Fruit fly (Drosophila melanogaster) whole organism, prepupa: Measurements from ENCODE around the gene CG34301.

ENCODE experiments used
- Blimp-1 ChIP-seq: fragments of 200-800 bp; sonication (Bioruptor generic); optimal IDR thresholded peaks from 3 replicates; lab custom pipeline; 2017; ENCODE audit warnings: missing biosample characterization, missing genetic modification characterization, mild to moderate bottlenecking, moderate library complexity, missing genetic modification reagents
- CG10669 ChIP-seq: fragments of 200-800 bp; sonication (Bioruptor generic); optimal IDR thresholded peaks from 3 replicates; lab custom pipeline; 2018; ENCODE audit warnings: missing biosample characterization, mild to moderate bottlenecking, missing genetic modification characterization, moderate library complexity
- CG11294 ChIP-seq: fragments of 200-800 bp; sonication (Bioruptor generic); IDR thresholded peaks from 2 replicates; pipeline ENCODE4 v1.3.6; 2022; ENCODE audit warnings: missing biosample characterization, missing genetic modification characterization
- CG11762 ChIP-seq: fragments of 200-800 bp; sonication (Bioruptor generic); optimal IDR thresholded peaks from 3 replicates; lab custom pipeline; 2016; ENCODE audit warnings: missing biosample characterization, missing genetic modification characterization; ENCODE audit not compliant: insufficient read depth
- CG11902 ChIP-seq: fragments of 200-800 bp; sonication (Bioruptor generic); optimal IDR thresholded peaks from 3 replicates; lab custom pipeline; 2016; ENCODE audit warnings: missing biosample characterization, missing genetic modification characterization
- CG31627 ChIP-seq: fragments of 200-800 bp; sonication (Bioruptor generic); optimal IDR thresholded peaks from 3 replicates; lab custom pipeline; 2016; ENCODE audit warnings: missing biosample characterization, missing genetic modification characterization
- CG34406 ChIP-seq: fragments of 200-800 bp; sonication (Bioruptor generic); optimal IDR thresholded peaks from 3 replicates; lab custom pipeline; 2016; ENCODE audit warnings: missing biosample characterization, missing genetic modification characterization
- CG3919 ChIP-seq: fragments of 200-800 bp; sonication (Bioruptor generic); optimal IDR thresholded peaks from 3 replicates; lab custom pipeline; 2016; ENCODE audit warnings: missing biosample characterization, missing genetic modification characterization
- CG4318 ChIP-seq: fragments of 200-800 bp; sonication (Bioruptor generic); optimal IDR thresholded peaks from 3 replicates; lab custom pipeline; 2017; ENCODE audit warnings: missing biosample characterization, mild to moderate bottlenecking, missing genetic modification characterization
- CG6792 ChIP-seq: fragments of 200-800 bp; sonication (Bioruptor generic); optimal IDR thresholded peaks from 3 replicates; lab custom pipeline; 2016; ENCODE audit warnings: missing biosample characterization, missing genetic modification characterization
- CG6808 ChIP-seq: fragments of 200-800 bp; sonication (Bioruptor generic); optimal IDR thresholded peaks from 3 replicates; lab custom pipeline; 2017; ENCODE audit warnings: missing biosample characterization, missing genetic modification characterization, mild to moderate bottlenecking, moderate library complexity, missing genetic modification reagents
- CG6854 ChIP-seq: fragments of 200-800 bp; sonication (Bioruptor generic); optimal IDR thresholded peaks from 2 replicates; lab custom pipeline; 2017; ENCODE audit warnings: missing biosample characterization, mild to moderate bottlenecking, missing genetic modification characterization
- CG7368 ChIP-seq: fragments of 200-800 bp; sonication (Bioruptor generic); optimal IDR thresholded peaks from 3 replicates; lab custom pipeline; 2016; ENCODE audit warnings: missing biosample characterization, missing genetic modification characterization
- CG8119 ChIP-seq: fragments of 200-800 bp; sonication (Bioruptor generic); IDR thresholded peaks from 3 replicates; pipeline ENCODE4 v1.3.6; 2022; ENCODE audit warnings: missing biosample characterization, missing genetic modification characterization
- CG9139 ChIP-seq: fragments of 200-800 bp; sonication (Bioruptor generic); optimal IDR thresholded peaks from 3 replicates; lab custom pipeline; 2017; ENCODE audit warnings: missing biosample characterization, mild to moderate bottlenecking, missing genetic modification characterization
- Ets21C ChIP-seq: fragments of 200-800 bp; sonication (Bioruptor generic); optimal IDR thresholded peaks from 3 replicates; lab custom pipeline; 2016; ENCODE audit warnings: missing biosample characterization, missing genetic modification characterization
- Ets96B ChIP-seq: fragments of 200-800 bp; optimal IDR thresholded peaks from 2 replicates; lab custom pipeline; 2019; ENCODE audit warnings: missing biosample characterization, mild to moderate bottlenecking, missing genetic modification characterization, moderate library complexity
- Gug ChIP-seq: fragments of 200-800 bp; sonication (Bioruptor generic); IDR thresholded peaks from 2 replicates; pipeline ENCODE4 v1.3.6; 2022; ENCODE audit warnings: missing biosample characterization, missing genetic modification characterization
- Hr39 ChIP-seq: fragments of 200-800 bp; sonication (Bioruptor generic); optimal IDR thresholded peaks from 2 replicates; lab custom pipeline; 2016; ENCODE audit warnings: missing biosample characterization, missing genetic modification characterization
- Lpt ChIP-seq: fragments of 200-800 bp; sonication (Bioruptor generic); optimal IDR thresholded peaks from 3 replicates; lab custom pipeline; 2016; ENCODE audit warnings: missing biosample characterization, missing genetic modification characterization
- Met ChIP-seq: fragments of 200-800 bp; sonication (Bioruptor generic); optimal IDR thresholded peaks from 3 replicates; lab custom pipeline; 2016; ENCODE audit warnings: missing biosample characterization, missing genetic modification characterization
- OdsH ChIP-seq: fragments of 200-800 bp; sonication (Bioruptor generic); optimal IDR thresholded peaks from 3 replicates; lab custom pipeline; 2016; ENCODE audit warnings: missing biosample characterization, missing genetic modification characterization
- Smox ChIP-seq: fragments of 200-800 bp; sonication (Bioruptor generic); optimal IDR thresholded peaks from 3 replicates; lab custom pipeline; 2016; ENCODE audit warnings: missing biosample characterization, missing genetic modification characterization
- Sox15 ChIP-seq: fragments of 200-800 bp; sonication (Bioruptor generic); optimal IDR thresholded peaks from 3 replicates; lab custom pipeline; 2016; ENCODE audit warnings: missing biosample characterization, missing genetic modification characterization
- achi ChIP-seq: fragments of 200-800 bp; sonication (Bioruptor generic); optimal IDR thresholded peaks from 3 replicates; lab custom pipeline; 2016; ENCODE audit warnings: missing biosample characterization, missing genetic modification characterization
- fd59A ChIP-seq: fragments of 200-800 bp; sonication (Bioruptor generic); optimal IDR thresholded peaks from 2 replicates; lab custom pipeline; 2017; ENCODE audit warnings: missing biosample characterization, mild to moderate bottlenecking, missing genetic modification characterization, missing genetic modification reagents
- fkh ChIP-seq: fragments of 200-800 bp; sonication (Bioruptor generic); optimal IDR thresholded peaks from 3 replicates; lab custom pipeline; 2017; ENCODE audit warnings: missing biosample characterization, mild to moderate bottlenecking, missing genetic modification characterization, moderate library complexity
- net ChIP-seq: fragments of 200-800 bp; sonication (Bioruptor generic); optimal IDR thresholded peaks from 3 replicates; lab custom pipeline; 2016; ENCODE audit warnings: missing biosample characterization, missing genetic modification characterization
- salr ChIP-seq, 2 experiments: fragments of 200-800 bp; sonication (Bioruptor generic); optimal IDR thresholded peaks; 3 replicates each; lab custom pipeline; 2016 to 2018; ENCODE audit warnings: missing biosample characterization in 2 of 2, missing genetic modification characterization in 2 of 2, mild to moderate bottlenecking in 1 of 2
- ss ChIP-seq, 2 experiments: fragments of 200-800 bp; sonication (Bioruptor generic); optimal IDR thresholded peaks; 2 replicates in 1 of 2; 3 replicates in 1 of 2; lab custom pipeline; 2017 to 2018; ENCODE audit warnings: mild to moderate bottlenecking in 2 of 2, missing biosample characterization in 2 of 2, missing genetic modification characterization in 2 of 2, moderate library complexity in 1 of 2
- svp ChIP-seq: fragments of 200-800 bp; sonication (Bioruptor generic); peaks from one replicate; lab custom pipeline; 2016; ENCODE audit warnings: missing biosample characterization, missing genetic modification characterization
- vri ChIP-seq: fragments of 200-800 bp; sonication (Bioruptor generic); optimal IDR thresholded peaks from 3 replicates; lab custom pipeline; 2016; ENCODE audit warnings: missing biosample characterization, mild to moderate bottlenecking, missing genetic modification characterization

CG34301 gene

dm6 chr3R:8812342-8812966 lies 39.2 kb downstream of the CG34301 start (continued):
- TF ChIP-seq Ets96B (tag; lab: Kevin White, UChicago): peak; percentile 79
- peak; percentile 27 for TF ChIP-seq vri
- TF ChIP-seq CG6792 (GFP tag; lab: Kevin White, UChicago): peak; percentile 65
- TF ChIP-seq ss (GFP tag; optimal IDR thresholded peaks at IDR 0.05; lab: Kevin White, UChicago): peak; percentile 74 to 80
- peak; percentile 69 for TF ChIP-seq fd59A (GFP tag; lab: Kevin White, UChicago)
- TF ChIP-seq fkh (GFP tag; lab: Kevin White, UChicago): peak; percentile 49
- peak; percentile 56 for TF ChIP-seq Smox (GFP tag; lab: Kevin White, UChicago)
- TF ChIP-seq salr (GFP tag; optimal IDR thresholded peaks at IDR 0.05; lab: Kevin White, UChicago): peak; percentile 62 to 80
- peak; percentile 44 for TF ChIP-seq Met
- peak; percentile 75 for TF ChIP-seq CG11762 (GFP tag; lab: Kevin White, UChicago)
- peak; percentile 86 for TF ChIP-seq svp (GFP tag; lab: Kevin White, UChicago)
- TF ChIP-seq OdsH (GFP tag; lab: Kevin White, UChicago): peak; percentile 87
- peak; percentile 76; the same call in 1 of the 2 replicates for TF ChIP-seq CG11294
- peak; percentile 76 for TF ChIP-seq CG7368 (GFP tag; lab: Kevin White, UChicago)
- TF ChIP-seq net (GFP tag; lab: Kevin White, UChicago): peak; percentile 76
- TF ChIP-seq CG6854 (GFP tag; lab: Kevin White, UChicago): no peak
- TF ChIP-seq CG9139 (GFP tag; lab: Kevin White, UChicago): peak; percentile 25
- TF ChIP-seq Hr39 (GFP tag; lab: Kevin White, UChicago): peak; percentile 57
- peak; percentile 15 for TF ChIP-seq Ets21C (GFP tag; lab: Kevin White, UChicago)
- TF ChIP-seq CG34406 (GFP tag; lab: Kevin White, UChicago): peak; percentile 49
- no peak for TF ChIP-seq Blimp-1
- TF ChIP-seq CG4318 (GFP tag; lab: Kevin White, UChicago): peak; percentile 80
- peak; percentile 80 for TF ChIP-seq CG10669
- TF ChIP-seq CG3919 (GFP tag; lab: Kevin White, UChicago): peak; percentile 82
- TF ChIP-seq CG11902 (GFP tag; lab: Kevin White, UChicago): peak; percentile 54

- no peak for TF ChIP-seq CG4318 (GFP tag; lab: Kevin White, UChicago)
- no peak for TF ChIP-seq Lpt (GFP tag; lab: Kevin White, UChicago)
- no peak for TF ChIP-seq Gug (GFP tag; lab: Robert Waterston, UW)
- TF ChIP-seq fkh (GFP tag; lab: Kevin White, UChicago): peak; percentile 4
- TF ChIP-seq, all 60 proteins: peak for 1
These were observed 40.0 kb downstream of the CG34301 start, which contains the start of gene CG9837 for dm6 chr3R:8813164-8813629. Gene CG9837, minus strand, starts transcription at chr3R:8813579.

- TF ChIP-seq CG31627 (GFP tag; lab: Kevin White, UChicago) (no peak), CG6808 (peak; percentile 16), fkh (GFP tag; lab: Kevin White, UChicago) (peak; percentile 55), CG8119 (GFP tag; lab: Robert Waterston, UW) (no peak)
These were observed 40.9 kb downstream of the CG34301 start for dm6 chr3R:8814029-8814647.

dm6 chr3R:8815074-8815473 lies 41.8 kb downstream of the CG34301 start:
- TF ChIP-seq Sox15 (no peak), CG6808 (peak; percentile 4), achi (GFP tag; lab: Kevin White, UChicago) (no peak)
